Fruit fly (Drosophila melanogaster) whole organism, embryonic: ENCODE data around the gene CSN5.

Experiments
- CG10147 ChIP-seq: fragments of 200-800 bp; sonication (Bioruptor generic); optimal IDR thresholded peaks from 2 replicates; lab custom pipeline; 2019; ENCODE audit warnings: missing biosample characterization, mild to moderate bottlenecking, missing genetic modification characterization, moderate library complexity
- CG12299 ChIP-seq: fragments of 200-800 bp; sonication (Bioruptor generic); optimal IDR thresholded peaks from 2 replicates; lab custom pipeline; 2018; ENCODE audit warnings: missing biosample characterization, mild to moderate bottlenecking, missing genetic modification characterization
- CG15601 ChIP-seq: fragments of 200-800 bp; sonication (Bioruptor generic); optimal IDR thresholded peaks from 3 replicates; lab custom pipeline; 2019; ENCODE audit warnings: missing biosample characterization, mild to moderate bottlenecking, missing genetic modification characterization, moderate library complexity
- CG15696 ChIP-seq: fragments of 200-800 bp; sonication (Bioruptor generic); optimal IDR thresholded peaks from 2 replicates; lab custom pipeline; 2019; ENCODE audit warnings: missing biosample characterization, mild to moderate bottlenecking, missing genetic modification characterization, moderate library complexity
- CG17328 ChIP-seq: fragments of 200-800 bp; sonication (Bioruptor generic); IDR thresholded peaks from 2 replicates; pipeline ENCODE4 v1.3.6; 2022; ENCODE audit warnings: missing biosample characterization, missing genetic modification characterization
- CG17912 ChIP-seq: fragments of 200-800 bp; sonication (Bioruptor generic); optimal IDR thresholded peaks from 2 replicates; lab custom pipeline; 2018; ENCODE audit warnings: missing biosample characterization, mild to moderate bottlenecking, missing genetic modification characterization
- CG2712 ChIP-seq: fragments of 200-800 bp; optimal IDR thresholded peaks from 3 replicates; lab custom pipeline; 2019; ENCODE audit warnings: missing biosample characterization, mild to moderate bottlenecking, missing genetic modification characterization, moderate library complexity
- CG30020 ChIP-seq: fragments of 200-800 bp; optimal IDR thresholded peaks from 2 replicates; lab custom pipeline; 2019; ENCODE audit warnings: missing biosample characterization, mild to moderate bottlenecking, missing genetic modification characterization, moderate library complexity
- CG30403 ChIP-seq: fragments of 200-800 bp; sonication (Bioruptor generic); optimal IDR thresholded peaks from 3 replicates; lab custom pipeline; 2016; ENCODE audit warnings: missing biosample characterization, missing genetic modification characterization
- CG4707 ChIP-seq: fragments of 200-800 bp; sonication (Bioruptor generic); optimal IDR thresholded peaks from 2 replicates; lab custom pipeline; 2018; ENCODE audit warnings: missing biosample characterization, mild to moderate bottlenecking, missing genetic modification characterization, moderate library complexity
- CG6175 ChIP-seq: fragments of 200-800 bp; sonication (Bioruptor generic); IDR thresholded peaks from 3 replicates; pipeline ENCODE4 v1.3.6; 2022; ENCODE audit warnings: missing biosample characterization, missing genetic modification characterization
- CG6683 ChIP-seq: fragments of 200-800 bp; sonication (Bioruptor generic); optimal IDR thresholded peaks from 2 replicates; lab custom pipeline; 2017; ENCODE audit warnings: missing biosample characterization, mild to moderate bottlenecking, missing genetic modification characterization, missing genetic modification reagents
- CG7745 ChIP-seq: fragments of 200-800 bp; sonication (Bioruptor generic); optimal IDR thresholded peaks from 2 replicates; lab custom pipeline; 2018; ENCODE audit warnings: missing biosample characterization, mild to moderate bottlenecking, missing genetic modification characterization, moderate library complexity
- CG7839 ChIP-seq: fragments of 200-800 bp; sonication (Bioruptor generic); optimal IDR thresholded peaks from 3 replicates; lab custom pipeline; 2018; ENCODE audit warnings: missing biosample characterization, mild to moderate bottlenecking, missing genetic modification characterization, moderate library complexity
- CG9215 ChIP-seq: fragments of 200-800 bp; sonication (Bioruptor generic); IDR thresholded peaks from 2 replicates; pipeline ENCODE4 v1.3.6; 2022; ENCODE audit warnings: missing biosample characterization, missing genetic modification characterization
- CG9609 ChIP-seq: fragments of 200-800 bp; sonication (Bioruptor generic); optimal IDR thresholded peaks from 3 replicates; lab custom pipeline; 2016; ENCODE audit warnings: missing biosample characterization, missing genetic modification characterization
- CoRest ChIP-seq: fragments of 200-800 bp; sonication (Bioruptor generic); optimal IDR thresholded peaks from 3 replicates; lab custom pipeline; 2018; ENCODE audit warnings: missing biosample characterization, mild to moderate bottlenecking, missing genetic modification characterization, moderate library complexity
- CrebB ChIP-seq: fragments of 200-800 bp; sonication (Bioruptor generic); optimal IDR thresholded peaks from 3 replicates; lab custom pipeline; 2018; ENCODE audit warnings: missing biosample characterization, mild to moderate bottlenecking, missing genetic modification characterization
- Dad ChIP-seq: fragments of 200-800 bp; sonication (Bioruptor generic); optimal IDR thresholded peaks from 3 replicates; lab custom pipeline; 2016; ENCODE audit warnings: missing biosample characterization, missing genetic modification characterization
- Dip2 ChIP-seq: fragments of 200-800 bp; sonication (Bioruptor generic); IDR thresholded peaks from 2 replicates; pipeline ENCODE4 v1.3.6; 2022; ENCODE audit warnings: missing biosample characterization, missing genetic modification characterization
- Ets65A ChIP-seq: fragments of 200-800 bp; sonication (Bioruptor generic); peaks from one replicate; lab custom pipeline; 2016; ENCODE audit warnings: missing biosample characterization, missing genetic modification characterization
- Jarid2 ChIP-seq: fragments of 200-800 bp; sonication (Bioruptor generic); optimal IDR thresholded peaks from 3 replicates; lab custom pipeline; 2017; ENCODE audit warnings: mild to moderate bottlenecking, missing biosample characterization, missing genetic modification reagents, missing genetic modification characterization
- Meics ChIP-seq: fragments of 200-800 bp; sonication (Bioruptor generic); optimal IDR thresholded peaks from 2 replicates; lab custom pipeline; 2017; ENCODE audit warnings: missing biosample characterization, mild to moderate bottlenecking, missing genetic modification characterization
- Pdp1 ChIP-seq, 2 experiments: fragments of 200-800 bp; sonication (Bioruptor generic); optimal IDR thresholded peaks; 3 replicates each; lab custom pipeline; 2016; ENCODE audit warnings: missing biosample characterization in 2 of 2, missing genetic modification characterization in 2 of 2, mild to moderate bottlenecking in 1 of 2, moderate library complexity in 1 of 2
- Ravus ChIP-seq: fragments of 200-800 bp; sonication (Bioruptor generic); IDR thresholded peaks from 2 replicates; pipeline ENCODE4 v1.3.6; 2022; ENCODE audit warnings: missing biosample characterization, missing genetic modification characterization
- Rx ChIP-seq: fragments of 200-800 bp; sonication (Bioruptor generic); IDR thresholded peaks from 2 replicates; pipeline ENCODE4 v1.3.6; 2022; ENCODE audit warnings: missing biosample characterization, missing genetic modification characterization
- Sox102F ChIP-seq: fragments of 200-800 bp; sonication (Bioruptor generic); optimal IDR thresholded peaks from 2 replicates; lab custom pipeline; 2018; ENCODE audit warnings: missing biosample characterization, mild to moderate bottlenecking, missing genetic modification characterization, moderate library complexity
- Sry-β ChIP-seq: fragments of 200-800 bp; sonication (Bioruptor generic); optimal IDR thresholded peaks from 2 replicates; lab custom pipeline; 2018; ENCODE audit warnings: missing biosample characterization, mild to moderate bottlenecking, missing genetic modification characterization, moderate library complexity
- Ssrp ChIP-seq: fragments of 200-800 bp; sonication (Bioruptor generic); optimal IDR thresholded peaks from 2 replicates; lab custom pipeline; 2018; ENCODE audit warnings: missing biosample characterization, mild to moderate bottlenecking, missing genetic modification characterization, moderate library complexity
- ab ChIP-seq: fragments of 200-800 bp; sonication (Bioruptor generic); optimal IDR thresholded peaks from 2 replicates; lab custom pipeline; 2016; ENCODE audit warnings: missing biosample characterization, missing genetic modification characterization
- ci ChIP-seq: fragments of 200-800 bp; sonication (Bioruptor generic); IDR thresholded peaks from 3 replicates; pipeline ENCODE4 v1.3.6; 2022; ENCODE audit warnings: missing biosample characterization, missing genetic modification characterization
- da ChIP-seq: fragments of 200-800 bp; sonication (Bioruptor generic); optimal IDR thresholded peaks from 2 replicates; lab custom pipeline; 2016; ENCODE audit warnings: missing biosample characterization, missing genetic modification characterization
- gcm2 ChIP-seq: fragments of 200-800 bp; sonication (Bioruptor generic); optimal IDR thresholded peaks from 2 replicates; lab custom pipeline; 2016; ENCODE audit warnings: missing biosample characterization, missing genetic modification characterization
- grn ChIP-seq: fragments of 200-800 bp; sonication (Bioruptor generic); optimal IDR thresholded peaks from 3 replicates; lab custom pipeline; 2017; ENCODE audit warnings: missing biosample characterization, missing genetic modification characterization
- hkb ChIP-seq, 2 experiments: fragments of 200-800 bp in 1 of 2; fragments of >200 bp in 1 of 2; sonication (Bioruptor generic) in 1 of 2; IDR thresholded peaks in 1 of 2; optimal IDR thresholded peaks in 1 of 2; 2 replicates each; pipeline versions ENCODE4 v1.3.6 to Lab custom; 2017 to 2022; ENCODE audit warnings: missing biosample characterization in 1 of 2, missing genetic modification characterization in 1 of 2
- insv ChIP-seq, 2 experiments: fragments of 200-800 bp; sonication (Bioruptor generic); optimal IDR thresholded peaks; 3 replicates each; lab custom pipeline; 2016 to 2018; ENCODE audit warnings: missing biosample characterization in 2 of 2, missing genetic modification characterization in 2 of 2
- jumu ChIP-seq: fragments of 200-800 bp; sonication (Bioruptor generic); optimal IDR thresholded peaks from 3 replicates; lab custom pipeline; 2016; ENCODE audit warnings: missing biosample characterization, missing genetic modification characterization
- nau ChIP-seq: fragments of 200-800 bp; sonication (Bioruptor generic); optimal IDR thresholded peaks from 3 replicates; lab custom pipeline; 2017; ENCODE audit warnings: missing biosample characterization, mild to moderate bottlenecking, missing genetic modification characterization, missing genetic modification reagents
- nerfin-1 ChIP-seq: fragments of 200-800 bp; sonication (Bioruptor generic); optimal IDR thresholded peaks from 3 replicates; lab custom pipeline; 2019; ENCODE audit warnings: missing biosample characterization, mild to moderate bottlenecking, missing genetic modification characterization, moderate library complexity
- nom ChIP-seq: fragments of 200-800 bp; sonication (Bioruptor generic); optimal IDR thresholded peaks from 2 replicates; lab custom pipeline; 2017; ENCODE audit warnings: missing biosample characterization, missing genetic modification characterization, mild to moderate bottlenecking, moderate library complexity, missing genetic modification reagents
- pfk ChIP-seq: fragments of 200-800 bp; sonication (Bioruptor generic); optimal IDR thresholded peaks from 2 replicates; lab custom pipeline; 2018; ENCODE audit warnings: missing biosample characterization, mild to moderate bottlenecking, missing genetic modification characterization, moderate library complexity
- phol ChIP-seq: fragments of 200-800 bp; sonication (Bioruptor generic); optimal IDR thresholded peaks from 3 replicates; lab custom pipeline; 2018; ENCODE audit warnings: missing biosample characterization, mild to moderate bottlenecking, missing genetic modification characterization, moderate library complexity
- pros ChIP-seq: fragments of 200-800 bp; sonication (Bioruptor generic); optimal IDR thresholded peaks from 3 replicates; lab custom pipeline; 2019; ENCODE audit warnings: missing biosample characterization, mild to moderate bottlenecking, missing genetic modification characterization, moderate library complexity
- repo ChIP-seq: fragments of 200-800 bp; sonication (Bioruptor generic); optimal IDR thresholded peaks from 2 replicates; lab custom pipeline; 2016; ENCODE audit warnings: missing biosample characterization, missing genetic modification characterization
- sd ChIP-seq: fragments of 200-800 bp; sonication (Bioruptor generic); optimal IDR thresholded peaks from 3 replicates; lab custom pipeline; 2018; ENCODE audit warnings: missing biosample characterization, mild to moderate bottlenecking, missing genetic modification characterization, moderate library complexity
- sisA ChIP-seq: fragments of 200-800 bp; sonication (Bioruptor generic); IDR thresholded peaks from 2 replicates; pipeline ENCODE4 v1.3.6; 2022; ENCODE audit warnings: missing biosample characterization, missing genetic modification characterization
- stc ChIP-seq: fragments of 200-800 bp; sonication (Bioruptor generic); IDR thresholded peaks from 2 replicates; pipeline ENCODE4 v1.3.6; 2022; ENCODE audit warnings: missing biosample characterization, missing genetic modification characterization
- toy ChIP-seq: fragments of 200-800 bp; sonication (Bioruptor generic); IDR thresholded peaks from 2 replicates; pipeline ENCODE4 v1.3.6; 2022; ENCODE audit warnings: missing biosample characterization, missing genetic modification characterization
- trem ChIP-seq: fragments of 200-800 bp; optimal IDR thresholded peaks from 3 replicates; lab custom pipeline; 2019; ENCODE audit warnings: missing biosample characterization, mild to moderate bottlenecking, missing genetic modification characterization, moderate library complexity
- twi ChIP-seq: fragments of 200-800 bp; optimal IDR thresholded peaks from 2 replicates; lab custom pipeline; 2019; ENCODE audit warnings: missing biosample characterization, mild to moderate bottlenecking, missing genetic modification characterization, moderate library complexity

CSN5 gene

DNA sequence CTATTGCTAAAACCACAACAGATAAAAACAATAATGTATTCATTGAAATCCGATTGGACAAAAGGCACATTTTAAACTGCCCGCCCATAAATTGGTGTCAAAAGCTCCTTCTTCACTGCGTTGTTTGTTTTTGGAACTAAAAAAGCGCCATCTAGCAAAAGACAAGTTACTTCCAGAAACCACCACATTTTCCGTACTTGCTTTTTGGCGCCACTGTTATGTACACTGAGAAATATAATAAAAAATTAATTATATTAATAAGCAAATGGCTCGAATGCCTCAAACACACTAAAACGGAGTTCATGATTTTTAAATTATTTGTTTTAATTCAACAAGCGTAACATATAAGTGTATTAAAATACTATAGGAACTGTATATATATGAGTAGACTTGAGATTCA is 27.5 kb downstream of the CSN5 start (continued):
- peak; percentile 86 for TF ChIP-seq CG6175 (GFP tag; lab: Robert Waterston, UW)
- peak; percentile 77 for TF ChIP-seq Rx (GFP tag; lab: Robert Waterston, UW)
- TF ChIP-seq sd (tag; lab: Kevin White, UChicago): peak; percentile 51
- TF ChIP-seq Sry-β (GFP tag; lab: Kevin White, UChicago): peak; percentile 20
- no peak for TF ChIP-seq pfk
- no peak for TF ChIP-seq CG7745 (tag; lab: Kevin White, UChicago)
- TF ChIP-seq CG9215 (GFP tag; lab: Robert Waterston, UW): peak; percentile 74
- no peak for TF ChIP-seq ab
- peak; percentile 85 for TF ChIP-seq phol
- TF ChIP-seq nom: no peak
- TF ChIP-seq Sox102F: peak; percentile 92
- peak; percentile 88 for TF ChIP-seq CG7839 (tag; lab: Kevin White, UChicago)
- peak; percentile 82 for TF ChIP-seq CoRest (tag; lab: Kevin White, UChicago)
- TF ChIP-seq stc (GFP tag; lab: Robert Waterston, UW): peak; percentile 79
- TF ChIP-seq Ets65A: peak; percentile 95
- TF ChIP-seq Ravus (GFP tag; lab: Robert Waterston, UW): peak; percentile 52
- peak in 1 of 2 experiments; percentile 70 for TF ChIP-seq insv (GFP tag; optimal IDR thresholded peaks at IDR 0.05; lab: Kevin White, UChicago)
- no peak for TF ChIP-seq hkb (optimal IDR thresholded peaks at IDR 0.05; lab: Kevin White, UChicago)
- TF ChIP-seq hkb (GFP tag; IDR thresholded peaks at IDR 0.05; lab: Robert Waterston, UW): peak; percentile 90
- TF ChIP-seq ci (GFP tag; lab: Robert Waterston, UW): peak; percentile 93
- peak; percentile 62 to 71 for TF ChIP-seq Pdp1 (GFP tag; optimal IDR thresholded peaks at IDR 0.05; lab: Kevin White, UChicago)
- TF ChIP-seq twi (tag; lab: Kevin White, UChicago): peak; percentile 62
- peak; percentile 26 for TF ChIP-seq jumu
- TF ChIP-seq CG15696 (tag; lab: Kevin White, UChicago): peak; percentile 86
- TF ChIP-seq gcm2 (GFP tag; lab: Kevin White, UChicago): peak; percentile 39
- TF ChIP-seq Meics: peak; percentile 88
- no peak for TF ChIP-seq pros (GFP tag; lab: Kevin White, UChicago)
- peak; percentile 78 for TF ChIP-seq Ssrp (tag; lab: Kevin White, UChicago)
- peak; percentile 89 for TF ChIP-seq sisA (GFP tag; lab: Robert Waterston, UW)
- peak; percentile 82 for TF ChIP-seq CG17328 (GFP tag; lab: Robert Waterston, UW)
- peak; percentile 76 for TF ChIP-seq CG15601
- TF ChIP-seq Dad: peak; percentile 47
- peak; percentile 73 for TF ChIP-seq trem (tag; lab: Kevin White, UChicago)
- peak; percentile 64 for TF ChIP-seq CG6683 (GFP tag; lab: Kevin White, UChicago)
- peak; percentile 53 for TF ChIP-seq CG12299
- peak; percentile 12 for TF ChIP-seq grn (GFP tag; lab: Kevin White, UChicago)
- peak; percentile 46 for TF ChIP-seq CG9609 (GFP tag; lab: Kevin White, UChicago)
- TF ChIP-seq CG2712 (tag; lab: Kevin White, UChicago): peak; percentile 91
- TF ChIP-seq da (GFP tag; lab: Kevin White, UChicago): peak; percentile 26
- no peak for TF ChIP-seq CG30020
- peak; percentile 89 for TF ChIP-seq CG30403 (GFP tag; lab: Kevin White, UChicago)
- peak; percentile 47; the same call in 1 of the 2 replicates for TF ChIP-seq toy
- TF ChIP-seq CG4707 (GFP tag; lab: Kevin White, UChicago): peak; percentile 64
- TF ChIP-seq CG17912: peak; percentile 66
- TF ChIP-seq CrebB (tag; lab: Kevin White, UChicago): peak; percentile 37
- no peak for TF ChIP-seq Dip2 (GFP tag; lab: Robert Waterston, UW)
- TF ChIP-seq repo (GFP tag; lab: Kevin White, UChicago): peak; percentile 46
- TF ChIP-seq nerfin-1 (tag; lab: Kevin White, UChicago): peak; percentile 63
- TF ChIP-seq Jarid2 (GFP tag; lab: Kevin White, UChicago): peak; percentile 62
- TF ChIP-seq CG10147: peak; percentile 76
- no peak for TF ChIP-seq nau (GFP tag; lab: Kevin White, UChicago)
